Worm (Caenorhabditis elegans): ENCODE data around the gene F36A4.3.

F36A4.3 gene

DNA sequence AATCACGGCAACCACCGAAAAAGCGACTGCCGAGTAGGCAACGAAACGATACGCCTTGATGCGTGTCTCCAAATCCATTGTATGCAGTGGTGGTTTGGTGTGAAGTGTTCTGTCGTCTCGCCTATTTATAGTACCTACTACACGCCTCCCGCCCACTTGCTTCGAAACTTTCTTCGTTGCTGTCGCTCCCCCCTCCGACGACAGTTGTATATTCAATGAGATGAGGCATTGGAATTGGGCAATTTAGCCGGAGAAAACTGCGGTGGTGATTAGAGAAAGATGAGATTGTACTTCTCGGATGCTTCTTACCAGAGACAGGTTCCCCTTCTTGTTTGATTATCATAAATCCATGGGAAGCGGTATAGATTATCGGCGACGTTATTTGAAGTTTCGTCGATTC, 24.9 kb upstream of the F36A4.3 start, which contains the start of gene col-34:
TSS of gene col-34 (minus strand) at position 101 of the 400 bp plus-strand sequence.
- TF ChIP-seq ceh-14 (tag; optimal IDR thresholded peaks at IDR 0.05) (no peak), T23F11.4 (GFP tag; optimal IDR thresholded peaks at IDR 0.05) (no peak), K02D7.2 (tag; optimal IDR thresholded peaks at IDR 0.05) (no peak), fkh-10 (GFP tag; optimal IDR thresholded peaks at IDR 0.05) (no peak), hlh-15 (tag; optimal IDR thresholded peaks at IDR 0.05) (no peak), tbx-2 (tag; optimal IDR thresholded peaks at IDR 0.05) (no peak), ceh-45 (GFP tag; IDR thresholded peaks at IDR 0.05) (no peak), ceh-31 (tag; optimal IDR thresholded peaks at IDR 0.05) (no peak), dve-1 (tag; optimal IDR thresholded peaks at IDR 0.05) (no peak), ceh-2 (tag; optimal IDR thresholded peaks at IDR 0.05) (no peak), fkh-6 (tag; optimal IDR thresholded peaks at IDR 0.05) (no peak), C08G9.2 (tag; optimal IDR thresholded peaks at IDR 0.05) (no peak), ceh-30 (tag; optimal IDR thresholded peaks at IDR 0.05) (no peak), unc-42 (tag; optimal IDR thresholded peaks at IDR 0.05) (no peak), npax-4 (tag; optimal IDR thresholded peaks at IDR 0.05) (no peak), ceh-34 (tag; optimal IDR thresholded peaks at IDR 0.05) (no peak), ama-1 (optimal IDR thresholded peaks at IDR 0.05) (no peak), lim-6 (tag; optimal IDR thresholded peaks at IDR 0.05) (no peak)

DNA sequence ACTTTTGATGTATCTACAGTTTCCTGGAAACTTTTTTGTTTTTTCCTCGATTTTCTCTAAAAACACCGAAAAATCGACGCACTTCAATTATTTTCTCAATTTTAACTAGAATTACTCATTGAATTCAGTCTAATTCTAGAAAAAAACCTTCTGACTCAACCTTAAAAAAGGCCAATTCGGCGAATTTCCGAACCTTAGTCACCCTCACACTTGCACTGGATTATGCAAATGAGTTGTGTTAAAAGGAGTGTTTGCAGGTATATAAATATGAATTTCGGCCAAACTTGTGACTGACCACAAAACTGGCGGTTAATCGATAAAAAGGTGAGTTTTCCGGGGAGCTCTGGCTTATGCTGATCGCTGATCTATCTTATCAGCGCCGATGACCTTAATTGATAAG, 22.9 kb upstream of the F36A4.3 start, which contains the start of gene ttr-20:
TSS of gene ttr-20 (plus strand) at position 301 of the 400 bp plus-strand sequence.
- no peak for TF ChIP-seq eyg-1 (tag; optimal IDR thresholded peaks at IDR 0.05)
- no peak for TF ChIP-seq elt-4 (tag; optimal IDR thresholded peaks at IDR 0.05)
- TF ChIP-seq ceh-22 (tag; optimal IDR thresholded peaks at IDR 0.05), result no peak
- TF ChIP-seq T23F11.4 (GFP tag; optimal IDR thresholded peaks at IDR 0.05), result no peak
- TF ChIP-seq rnt-1 (tag; optimal IDR thresholded peaks at IDR 0.05), result no peak
- TF ChIP-seq pha-2 (tag; optimal IDR thresholded peaks at IDR 0.05), result no peak
- no peak for TF ChIP-seq Y22D7AL.16 (tag; optimal IDR thresholded peaks at IDR 0.05)
- TF ChIP-seq K02D7.2 (tag; optimal IDR thresholded peaks at IDR 0.05), result no peak
- no peak for TF ChIP-seq fkh-10 (GFP tag; optimal IDR thresholded peaks at IDR 0.05)
- no peak for TF ChIP-seq ceh-45 (GFP tag; IDR thresholded peaks at IDR 0.05)

DNA sequence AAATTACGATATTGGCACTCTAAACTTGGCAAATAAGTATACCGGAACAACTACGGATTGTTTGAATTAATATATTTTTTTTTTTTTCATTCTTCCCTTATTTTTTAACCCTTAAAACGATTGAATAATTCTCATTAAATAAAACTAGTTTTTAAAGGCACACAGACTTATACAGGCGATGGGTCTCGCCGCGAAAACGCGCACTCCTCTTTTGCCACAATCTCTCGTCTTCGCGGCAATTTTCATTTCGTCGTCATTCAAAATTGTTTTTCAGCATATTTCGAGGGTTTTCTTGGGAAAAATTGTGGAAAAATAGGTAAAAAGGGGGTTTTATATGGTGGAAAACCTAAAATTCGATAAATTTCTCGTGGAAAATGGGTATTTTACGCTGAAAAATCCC, 22.1 kb upstream of the F36A4.3 start:
- TF ChIP-seq ama-1 (optimal IDR thresholded peaks at IDR 0.05) (no peak), pha-4 (tag; optimal IDR thresholded peaks at IDR 0.05) (no peak), unc-42 (tag; optimal IDR thresholded peaks at IDR 0.05) (peak; percentile 22), ttx-3 (tag; optimal IDR thresholded peaks at IDR 0.05) (no peak), ceh-45 (GFP tag; IDR thresholded peaks at IDR 0.05) (no peak)

DNA sequence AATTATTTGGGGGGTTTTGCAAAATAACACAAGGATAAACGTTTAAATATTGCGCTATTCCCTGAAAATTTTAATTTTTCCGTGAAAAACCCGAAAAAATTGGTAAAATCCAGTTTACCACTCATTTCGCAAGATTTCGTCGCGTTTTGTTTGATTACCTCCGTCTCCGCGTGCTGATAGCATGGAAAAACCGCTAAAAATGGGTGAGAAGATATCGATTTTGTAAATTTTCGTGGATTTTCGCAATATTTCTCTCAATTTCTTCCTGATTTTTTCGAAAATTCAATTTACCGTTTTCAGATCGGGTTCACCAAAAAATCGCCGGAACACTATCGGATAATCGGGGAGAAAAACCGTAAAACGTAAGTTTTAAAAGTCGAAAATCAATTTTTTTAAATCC, 21.6 kb upstream of the F36A4.3 start, which contains the start of gene ama-1:
TSS of gene ama-1 (plus strand) at position 301 of the 400 bp plus-strand sequence.
- TF ChIP-seq ceh-14 (tag; optimal IDR thresholded peaks at IDR 0.05), result no peak
- TF ChIP-seq pha-2 (tag; optimal IDR thresholded peaks at IDR 0.05), result peak; percentile 43
- TF ChIP-seq hlh-15 (tag; optimal IDR thresholded peaks at IDR 0.05), result no peak
- TF ChIP-seq che-1 (tag; optimal IDR thresholded peaks at IDR 0.05), result no peak

DNA sequence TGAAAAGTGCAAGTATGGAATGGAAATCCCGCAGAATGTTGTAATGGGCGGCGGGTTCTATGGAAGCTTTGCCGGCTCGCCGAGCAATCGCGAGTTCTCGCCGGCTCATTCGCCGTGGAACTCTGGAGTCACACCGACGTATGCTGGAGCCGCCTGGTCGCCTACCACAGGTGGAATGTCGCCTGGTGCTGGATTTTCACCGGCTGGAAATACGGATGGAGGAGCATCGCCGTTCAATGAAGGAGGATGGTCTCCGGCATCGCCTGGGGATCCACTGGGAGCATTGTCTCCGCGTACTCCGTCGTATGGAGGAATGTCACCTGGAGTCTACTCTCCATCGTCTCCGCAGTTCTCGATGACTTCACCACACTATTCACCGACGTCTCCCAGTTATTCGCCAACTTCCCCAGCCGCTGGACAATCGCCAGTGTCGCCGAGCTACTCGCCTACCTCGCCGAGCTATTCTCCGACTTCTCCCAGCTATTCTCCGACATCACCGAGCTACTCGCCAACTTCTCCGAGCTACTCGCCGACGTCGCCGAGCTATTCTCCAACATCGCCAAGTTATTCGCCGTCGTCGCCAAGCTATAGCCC, 14.3 kb upstream of the F36A4.3 start:
- no peak for TF ChIP-seq elt-2 (tag; optimal IDR thresholded peaks at IDR 0.05)
- TF ChIP-seq ceh-22 (tag; optimal IDR thresholded peaks at IDR 0.05), result no peak
- TF ChIP-seq K09A11.1 (tag; optimal IDR thresholded peaks at IDR 0.05; ENCODE audit: insufficient read depth), result no peak
- TF ChIP-seq ahr-1 (tag; optimal IDR thresholded peaks at IDR 0.05), result no peak
- no peak for TF ChIP-seq ceh-48 (tag; optimal IDR thresholded peaks at IDR 0.05)
- no peak for TF ChIP-seq pha-2 (tag; optimal IDR thresholded peaks at IDR 0.05)
- no peak for TF ChIP-seq madf-2 (tag; optimal IDR thresholded peaks at IDR 0.05)
- TF ChIP-seq K02D7.2 (tag; optimal IDR thresholded peaks at IDR 0.05), result no peak
- no peak for TF ChIP-seq tbx-7 (tag; optimal IDR thresholded peaks at IDR 0.05)
- no peak for TF ChIP-seq hlh-6 (tag; optimal IDR thresholded peaks at IDR 0.05)
- no peak for TF ChIP-seq pha-4 (tag; optimal IDR thresholded peaks at IDR 0.05)
- TF ChIP-seq ets-4 (tag; optimal IDR thresholded peaks at IDR 0.05), result no peak
- no peak for TF ChIP-seq ref-2 (tag; optimal IDR thresholded peaks at IDR 0.05)
- TF ChIP-seq C38D4.7 (GFP tag; optimal IDR thresholded peaks at IDR 0.05), result no peak
- TF ChIP-seq ceh-45 (GFP tag; IDR thresholded peaks at IDR 0.05), result no peak
- no peak for TF ChIP-seq ceh-14 (tag; optimal IDR thresholded peaks at IDR 0.05)
- no peak for TF ChIP-seq hlh-13 (GFP tag; optimal IDR thresholded peaks at IDR 0.05)

All from whole organism, late embryonic.